Worm (Caenorhabditis elegans): ENCODE data around the gene tsct-1.

DNA sequence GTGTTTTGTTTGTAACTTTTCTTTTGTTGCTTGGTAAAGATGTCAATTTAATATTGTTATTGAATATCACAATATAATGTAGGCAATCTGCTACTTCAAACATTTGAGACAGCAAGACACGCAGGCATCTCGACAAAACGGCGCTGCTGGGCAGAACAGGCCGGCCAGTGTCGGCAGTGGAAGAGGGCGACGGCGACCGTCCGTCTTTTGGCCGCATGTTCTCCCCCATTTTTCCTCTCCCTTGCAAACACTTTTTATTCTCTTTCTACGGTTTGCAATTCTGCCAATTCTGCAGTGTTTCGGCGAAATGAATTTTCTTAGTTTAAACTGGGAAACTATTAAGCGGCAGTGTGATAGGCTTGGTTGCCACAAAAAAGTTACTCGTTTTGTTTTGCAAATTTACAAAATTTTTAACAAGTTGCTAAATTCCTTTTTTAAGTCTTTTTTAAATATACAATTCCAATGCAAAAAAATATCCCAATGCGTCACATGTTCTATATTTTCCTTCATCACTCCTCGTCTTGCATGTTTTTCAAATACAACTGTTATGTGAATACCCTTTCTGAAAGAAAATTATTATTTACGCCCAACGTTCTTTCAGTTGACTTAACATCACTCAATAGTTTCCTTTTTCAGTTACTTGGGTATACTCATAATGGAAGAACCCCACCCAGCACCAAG is 15.5 kb downstream of the tsct-1 start, which contains the start of gene T18D3.6:
- no peak for TF ChIP-seq dao-5 (tag; optimal IDR thresholded peaks at IDR 0.05)
- TF ChIP-seq him-1 (tag; optimal IDR thresholded peaks at IDR 0.05): no peak
- TF ChIP-seq W03F9.2 (tag; optimal IDR thresholded peaks at IDR 0.05): no peak

Data from whole organism, L4/young adult.